Fruit fly (Drosophila melanogaster): Measurements from ENCODE around the gene Pmi.
A peak's percentile ranks its signal among the peaks of the same experiment; 100 is the strongest.

The Pmi gene

DNA sequence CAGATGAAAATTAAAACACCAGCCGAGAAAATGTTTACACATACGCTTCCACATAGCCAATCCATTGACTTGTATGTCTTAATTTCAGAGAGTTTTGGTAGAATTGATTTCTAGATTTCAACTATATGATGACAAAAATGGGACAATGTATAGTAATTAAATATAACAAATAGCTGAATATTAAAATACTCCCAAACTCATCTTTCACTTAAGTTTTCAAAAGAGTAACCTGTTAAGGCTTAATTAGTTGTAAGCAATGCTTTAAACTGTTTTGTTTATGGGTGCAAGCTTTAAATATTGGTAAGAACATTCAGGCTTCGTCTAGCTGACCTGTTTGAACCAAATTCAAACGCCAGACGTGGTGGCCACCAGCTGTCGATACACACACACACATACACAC, 48.8 kb downstream of the Pmi start:
- no peak for TF ChIP-seq fru (optimal IDR thresholded peaks at IDR 0.05)
- no peak for TF ChIP-seq klu (GFP tag; IDR thresholded peaks at IDR 0.05)
- TF ChIP-seq Gsc (GFP tag; IDR thresholded peaks at IDR 0.05), result no peak
- peak; percentile 29 for TF ChIP-seq Meics (GFP tag; optimal IDR thresholded peaks at IDR 0.05)
- peak; percentile 36 for TF ChIP-seq Sox100B (GFP tag; optimal IDR thresholded peaks at IDR 0.05)
- peak; percentile 17 for TF ChIP-seq CG6654 (GFP tag; optimal IDR thresholded peaks at IDR 0.05)
- TF ChIP-seq CG6791 (GFP tag; IDR thresholded peaks at IDR 0.05; ENCODE audit: partially characterized antibody), result no peak
- TF ChIP-seq HmgD (GFP tag; optimal IDR thresholded peaks at IDR 0.05), result no peak
- TF ChIP-seq ranshi (GFP tag; IDR thresholded peaks at IDR 0.05), result 0 out of 2 replicates have a peak, but pooled peaks have one; percentile 33
- TF ChIP-seq CG14014 (GFP tag; IDR thresholded peaks at IDR 0.05), result no peak
- peak; percentile 31 for TF ChIP-seq PHDP (tag; optimal IDR thresholded peaks at IDR 0.05)
- no peak for TF ChIP-seq Myb (GFP tag; optimal IDR thresholded peaks at IDR 0.05)
- 0 out of 4 replicates have a peak, but pooled peaks have one; percentile 2 for TF ChIP-seq Gug (GFP tag; IDR thresholded peaks at IDR 0.05)
- no peak for TF ChIP-seq nerfin-2 (GFP tag; IDR thresholded peaks at IDR 0.05; ENCODE audit: partially characterized antibody)
- TF ChIP-seq oc (tag; optimal IDR thresholded peaks at IDR 0.05), result no peak
- TF ChIP-seq D19A (tag; optimal IDR thresholded peaks at IDR 0.05), result peak; percentile 87
- TF ChIP-seq HLH3B (GFP tag; IDR thresholded peaks at IDR 0.05), result no peak
- no peak for TF ChIP-seq insv (GFP tag; optimal IDR thresholded peaks at IDR 0.05)
- TF ChIP-seq phol (tag; optimal IDR thresholded peaks at IDR 0.05), result peak; percentile 53
- peak; percentile 10 for TF ChIP-seq CG6254 (GFP tag; optimal IDR thresholded peaks at IDR 0.05)
- TF ChIP-seq stwl (tag; optimal IDR thresholded peaks at IDR 0.05), result no peak
- no peak for TF ChIP-seq Nf-YB (GFP tag; optimal IDR thresholded peaks at IDR 0.05)
- TF ChIP-seq jigr1 (GFP tag; IDR thresholded peaks at IDR 0.05), result no peak
- TF ChIP-seq CG11504 (tag; optimal IDR thresholded peaks at IDR 0.05), result peak; percentile 58
- TF ChIP-seq lola (GFP tag; optimal IDR thresholded peaks at IDR 0.05), result peak in 1 of 3 experiments; percentile 31
- no peak for TF ChIP-seq CG13287 (GFP tag; IDR thresholded peaks at IDR 0.05; ENCODE audit: partially characterized antibody)
- TF ChIP-seq ftz-f1 (GFP tag; optimal IDR thresholded peaks at IDR 0.05), result no peak
- TF ChIP-seq nmo (GFP tag; optimal IDR thresholded peaks at IDR 0.05), result peak; percentile 59
- TF ChIP-seq Stat92E (GFP tag; optimal IDR thresholded peaks at IDR 0.05), result no peak
- no peak for TF ChIP-seq MESR4 (GFP tag; optimal IDR thresholded peaks at IDR 0.05)
- TF ChIP-seq ind (GFP tag; optimal IDR thresholded peaks at IDR 0.05), result peak; percentile 3
- TF ChIP-seq CG8089 (GFP tag; optimal IDR thresholded peaks at IDR 0.05), result no peak
- no peak for TF ChIP-seq CG9797 (GFP tag; optimal IDR thresholded peaks at IDR 0.05)
- TF ChIP-seq pnt (GFP tag; optimal IDR thresholded peaks at IDR 0.05), result no peak
- TF ChIP-seq CG11695 (GFP tag; IDR thresholded peaks at IDR 0.05), result 0 out of 3 replicates have a peak, but pooled peaks have one; percentile 11
- peak; percentile 34 for TF ChIP-seq CG8924 (tag; optimal IDR thresholded peaks at IDR 0.05)
- peak in 1 of 2 experiments; percentile 37 for TF ChIP-seq bsh (GFP tag; optimal IDR thresholded peaks at IDR 0.05)
- TF ChIP-seq CG12391 (tag; optimal IDR thresholded peaks at IDR 0.05), result peak; percentile 15
- peak; percentile 5 for TF ChIP-seq mam (GFP tag; optimal IDR thresholded peaks at IDR 0.05)
- TF ChIP-seq tna (GFP tag; IDR thresholded peaks at IDR 0.05; ENCODE audit: partially characterized antibody), result no peak
- TF ChIP-seq CG4617 (GFP tag; optimal IDR thresholded peaks at IDR 0.05; ENCODE audit: borderline replicate concordance), result no peak
- TF ChIP-seq Tbp (GFP tag; optimal IDR thresholded peaks at IDR 0.05), result no peak
- no peak for TF ChIP-seq sisA (GFP tag; IDR thresholded peaks at IDR 0.05)
- no peak for TF ChIP-seq Max (GFP tag; optimal IDR thresholded peaks at IDR 0.05)
- TF ChIP-seq slp2 (GFP tag; optimal IDR thresholded peaks at IDR 0.05), result no peak
- TF ChIP-seq CG4328 (GFP tag; optimal IDR thresholded peaks at IDR 0.05), result no peak
- no peak for TF ChIP-seq prd (optimal IDR thresholded peaks at IDR 0.05)
- peak; percentile 34; the same call in 1 of the 3 replicates for TF ChIP-seq prd (GFP tag; IDR thresholded peaks at IDR 0.05)
- TF ChIP-seq CG18262 (tag; optimal IDR thresholded peaks at IDR 0.05), result peak; percentile 57
- peak; percentile 23 for TF ChIP-seq Xbp1 (GFP tag; optimal IDR thresholded peaks at IDR 0.05)

Data from whole organism, embryonic.